Fruit fly (Drosophila melanogaster) whole organism, prepupa: ENCODE measurements around the gene RpS4.

Experiments used
- Blimp-1 ChIP-seq: fragments of 200-800 bp; sonication (Bioruptor generic); optimal IDR thresholded peaks from 3 replicates; lab custom pipeline; 2017; ENCODE audit warnings: missing biosample characterization, missing genetic modification characterization, mild to moderate bottlenecking, moderate library complexity, missing genetic modification reagents
- CG10669 ChIP-seq: fragments of 200-800 bp; sonication (Bioruptor generic); optimal IDR thresholded peaks from 3 replicates; lab custom pipeline; 2018; ENCODE audit warnings: missing biosample characterization, mild to moderate bottlenecking, missing genetic modification characterization, moderate library complexity
- CG11902 ChIP-seq: fragments of 200-800 bp; sonication (Bioruptor generic); optimal IDR thresholded peaks from 3 replicates; lab custom pipeline; 2016; ENCODE audit warnings: missing biosample characterization, missing genetic modification characterization
- CG15336 ChIP-seq: fragments of 200-800 bp; sonication (Bioruptor generic); IDR thresholded peaks from 2 replicates; pipeline ENCODE4 v1.3.6; 2022; ENCODE audit warnings: missing biosample characterization, missing genetic modification characterization
- CG1621 ChIP-seq: fragments of 200-800 bp; sonication (Bioruptor generic); optimal IDR thresholded peaks from 3 replicates; lab custom pipeline; 2018; ENCODE audit warnings: missing biosample characterization, mild to moderate bottlenecking, missing genetic modification characterization
- CG3032 ChIP-seq: fragments of 200-800 bp; optimal IDR thresholded peaks from 2 replicates; lab custom pipeline; 2019; ENCODE audit warnings: missing biosample characterization, mild to moderate bottlenecking, missing genetic modification characterization, moderate library complexity
- CG32006 ChIP-seq: fragments of 200-800 bp; sonication (Bioruptor generic); optimal IDR thresholded peaks from 3 replicates; lab custom pipeline; 2017; ENCODE audit warnings: missing biosample characterization, mild to moderate bottlenecking, missing genetic modification characterization
- CG6163 ChIP-seq: fragments of 200-800 bp; sonication (Bioruptor generic); IDR thresholded peaks from 3 replicates; pipeline ENCODE4 v1.3.6; 2022; ENCODE audit warnings: missing biosample characterization, missing genetic modification characterization
- CG6808 ChIP-seq: fragments of 200-800 bp; sonication (Bioruptor generic); optimal IDR thresholded peaks from 3 replicates; lab custom pipeline; 2017; ENCODE audit warnings: missing biosample characterization, missing genetic modification characterization, mild to moderate bottlenecking, moderate library complexity, missing genetic modification reagents
- CG8119 ChIP-seq: fragments of 200-800 bp; sonication (Bioruptor generic); IDR thresholded peaks from 3 replicates; pipeline ENCODE4 v1.3.6; 2022; ENCODE audit warnings: missing biosample characterization, missing genetic modification characterization
- CG8319 ChIP-seq: fragments of 200-800 bp; sonication (Bioruptor generic); optimal IDR thresholded peaks from 3 replicates; lab custom pipeline; 2016; ENCODE audit warnings: missing biosample characterization, missing genetic modification characterization
- CG8632 ChIP-seq: fragments of 200-800 bp; sonication (Bioruptor generic); optimal IDR thresholded peaks from 3 replicates; lab custom pipeline; 2016; ENCODE audit warnings: missing biosample characterization, missing genetic modification characterization
- Eip75B ChIP-seq: fragments of 200-800 bp; sonication (Bioruptor generic); optimal IDR thresholded peaks from 3 replicates; lab custom pipeline; 2016; ENCODE audit warnings: missing biosample characterization, missing genetic modification characterization
- Eip93F ChIP-seq: fragments of 200-800 bp; sonication (Bioruptor generic); optimal IDR thresholded peaks from 2 replicates; lab custom pipeline; 2016; ENCODE audit warnings: missing biosample characterization, mild to moderate bottlenecking, missing genetic modification characterization
- Hr39 ChIP-seq: fragments of 200-800 bp; sonication (Bioruptor generic); optimal IDR thresholded peaks from 2 replicates; lab custom pipeline; 2016; ENCODE audit warnings: missing biosample characterization, missing genetic modification characterization
- Lpt ChIP-seq: fragments of 200-800 bp; sonication (Bioruptor generic); optimal IDR thresholded peaks from 3 replicates; lab custom pipeline; 2016; ENCODE audit warnings: missing biosample characterization, missing genetic modification characterization
- OdsH ChIP-seq: fragments of 200-800 bp; sonication (Bioruptor generic); optimal IDR thresholded peaks from 3 replicates; lab custom pipeline; 2016; ENCODE audit warnings: missing biosample characterization, missing genetic modification characterization
- Smox ChIP-seq: fragments of 200-800 bp; sonication (Bioruptor generic); optimal IDR thresholded peaks from 3 replicates; lab custom pipeline; 2016; ENCODE audit warnings: missing biosample characterization, missing genetic modification characterization
- Sox102F ChIP-seq: fragments of 200-800 bp; sonication (Bioruptor generic); optimal IDR thresholded peaks from 2 replicates; lab custom pipeline; 2016; ENCODE audit warnings: missing biosample characterization, mild to moderate bottlenecking, missing genetic modification characterization
- Sox14 ChIP-seq: fragments of 200-800 bp; sonication (Bioruptor generic); optimal IDR thresholded peaks from 3 replicates; lab custom pipeline; 2016; ENCODE audit warnings: missing biosample characterization, missing genetic modification characterization
- acj6 ChIP-seq: fragments of 200-800 bp; sonication (Bioruptor generic); optimal IDR thresholded peaks from 3 replicates; lab custom pipeline; 2016; ENCODE audit warnings: missing biosample characterization, missing genetic modification characterization
- dsx ChIP-seq: fragments of 200-800 bp; optimal IDR thresholded peaks from 3 replicates; lab custom pipeline; 2019; ENCODE audit warnings: missing biosample characterization, mild to moderate bottlenecking, missing genetic modification characterization, moderate library complexity; ENCODE audit not compliant: poor library complexity, severe bottlenecking
- eg ChIP-seq: fragments of 200-800 bp; sonication (Bioruptor generic); IDR thresholded peaks from 3 replicates; pipeline ENCODE4 v1.3.6; 2022; ENCODE audit warnings: missing biosample characterization, missing genetic modification characterization
- esn ChIP-seq: fragments of 200-800 bp; sonication (Bioruptor generic); optimal IDR thresholded peaks from 2 replicates; lab custom pipeline; 2016; ENCODE audit warnings: missing biosample characterization, mild to moderate bottlenecking, missing genetic modification characterization, moderate library complexity
- fd85E ChIP-seq: fragments of 200-800 bp; sonication (Bioruptor generic); optimal IDR thresholded peaks from 3 replicates; lab custom pipeline; 2016; ENCODE audit warnings: missing biosample characterization, missing genetic modification characterization
- lz ChIP-seq: fragments of 200-800 bp; sonication (Bioruptor generic); optimal IDR thresholded peaks from 3 replicates; lab custom pipeline; 2016; ENCODE audit warnings: missing biosample characterization, missing genetic modification characterization
- net ChIP-seq: fragments of 200-800 bp; sonication (Bioruptor generic); optimal IDR thresholded peaks from 3 replicates; lab custom pipeline; 2016; ENCODE audit warnings: missing biosample characterization, missing genetic modification characterization
- pdm3 ChIP-seq: fragments of 200-800 bp; sonication (Bioruptor generic); optimal IDR thresholded peaks from 3 replicates; lab custom pipeline; 2016; ENCODE audit warnings: missing biosample characterization, missing genetic modification characterization
- spab ChIP-seq: fragments of 200-800 bp; sonication (Bioruptor generic); optimal IDR thresholded peaks from 2 replicates; lab custom pipeline; 2017; ENCODE audit warnings: missing biosample characterization, mild to moderate bottlenecking, missing genetic modification characterization, missing genetic modification reagents
- svp ChIP-seq: fragments of 200-800 bp; sonication (Bioruptor generic); peaks from one replicate; lab custom pipeline; 2016; ENCODE audit warnings: missing biosample characterization, missing genetic modification characterization
- vri ChIP-seq: fragments of 200-800 bp; sonication (Bioruptor generic); optimal IDR thresholded peaks from 3 replicates; lab custom pipeline; 2016; ENCODE audit warnings: missing biosample characterization, mild to moderate bottlenecking, missing genetic modification characterization

RpS4 gene

DNA sequence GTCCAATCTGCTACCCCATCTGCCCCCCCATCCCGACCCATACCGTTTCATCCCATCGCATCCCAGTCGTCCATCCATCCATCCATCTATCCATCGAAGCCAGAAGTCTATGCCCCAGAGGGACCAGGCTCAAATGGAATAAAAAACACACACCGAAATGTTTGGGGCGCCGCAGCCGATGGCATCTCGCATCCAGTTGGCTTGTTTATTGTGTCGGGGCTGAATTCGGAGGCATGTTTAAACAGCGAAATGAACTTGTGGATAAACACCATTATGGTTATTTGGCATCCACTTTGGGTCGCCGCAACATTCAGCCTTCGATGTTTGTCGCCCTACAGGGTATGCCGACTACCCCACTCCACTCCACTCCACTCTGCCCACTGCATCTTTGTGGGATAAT lies 38.9 kb downstream of the RpS4 start:
- TF ChIP-seq Blimp-1 (no peak), svp (peak; percentile 10)

DNA sequence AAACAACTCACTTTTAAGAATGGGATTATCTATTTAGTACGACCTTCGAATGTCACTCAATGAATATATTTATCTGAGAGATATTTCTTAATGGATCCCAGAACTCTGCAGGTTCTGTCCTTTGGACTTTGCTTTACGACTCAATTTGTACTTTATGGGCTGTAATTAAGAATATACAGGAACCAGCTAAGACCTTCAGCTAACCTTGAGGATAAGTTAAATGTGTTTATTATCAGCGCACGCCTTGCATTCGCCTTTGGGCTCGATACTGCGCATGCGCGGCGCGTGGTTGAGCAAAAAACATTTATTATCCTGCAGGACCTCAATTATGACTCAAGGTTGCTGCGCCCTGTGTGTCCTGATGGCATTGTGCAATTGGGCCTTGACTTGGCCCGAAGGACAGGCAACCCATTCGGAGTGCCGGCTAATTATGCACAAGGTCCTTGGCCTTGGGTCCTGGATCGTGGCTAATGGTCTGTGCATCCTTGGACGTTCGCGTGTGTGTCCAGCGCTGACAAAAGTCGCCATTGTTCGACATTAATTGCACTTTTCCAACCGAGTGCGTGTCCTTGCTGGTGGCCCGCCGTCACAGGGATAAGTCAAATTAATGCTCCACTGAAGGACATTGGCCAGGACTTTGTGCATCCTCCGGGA lies 39.9 kb downstream of the RpS4 start:
- no peak for TF ChIP-seq Sox102F

dm6 chr3L:13083432-13083831 lies 41.9 kb downstream of the RpS4 start:
- TF ChIP-seq esn (GFP tag; lab: Kevin White, UChicago) = no peak
- no peak for TF ChIP-seq net (GFP tag; lab: Kevin White, UChicago)
- TF ChIP-seq eg (GFP tag; lab: Robert Waterston, UW) = no peak
- no peak for TF ChIP-seq CG32006 (GFP tag; lab: Kevin White, UChicago)
- no peak for TF ChIP-seq CG6808 (GFP tag; lab: Kevin White, UChicago)
- no peak for TF ChIP-seq Sox14 (GFP tag; lab: Kevin White, UChicago)
- TF ChIP-seq Lpt (GFP tag; lab: Kevin White, UChicago) = no peak
- no peak for TF ChIP-seq Hr39 (GFP tag; lab: Kevin White, UChicago)
- TF ChIP-seq pdm3 (GFP tag; lab: Kevin White, UChicago) = no peak
- no peak for TF ChIP-seq CG8119 (GFP tag; lab: Robert Waterston, UW)
- no peak for TF ChIP-seq CG11902 (GFP tag; lab: Kevin White, UChicago)
- no peak for TF ChIP-seq CG6163 (GFP tag; lab: Robert Waterston, UW)
- no peak for TF ChIP-seq CG1621 (tag; lab: Kevin White, UChicago)
- TF ChIP-seq fd85E (GFP tag; lab: Kevin White, UChicago) = no peak

DNA sequence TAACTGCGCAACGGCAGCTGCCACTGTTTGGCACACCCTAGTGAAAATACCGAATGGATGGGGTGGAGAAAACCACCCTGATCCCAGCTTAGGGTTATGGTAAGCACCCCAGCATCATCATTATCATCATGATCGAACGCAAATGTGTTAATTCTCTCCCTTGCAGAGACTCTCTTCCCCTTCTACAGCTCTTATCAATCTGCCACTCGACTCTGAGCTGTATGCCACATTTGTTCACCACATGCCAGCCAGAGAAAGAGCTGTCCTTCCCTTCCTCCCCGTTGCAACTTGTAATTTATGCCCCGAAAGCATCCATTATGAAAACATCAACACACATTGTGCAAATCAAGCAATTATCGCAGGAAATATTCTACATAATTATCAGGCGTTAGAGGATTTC lies 42.9 kb downstream of the RpS4 start:
- TF ChIP-seq Smox (GFP tag; lab: Kevin White, UChicago) (no peak), Sox14 (GFP tag; lab: Kevin White, UChicago) (no peak), Eip75B (GFP tag; lab: Kevin White, UChicago) (no peak)

DNA sequence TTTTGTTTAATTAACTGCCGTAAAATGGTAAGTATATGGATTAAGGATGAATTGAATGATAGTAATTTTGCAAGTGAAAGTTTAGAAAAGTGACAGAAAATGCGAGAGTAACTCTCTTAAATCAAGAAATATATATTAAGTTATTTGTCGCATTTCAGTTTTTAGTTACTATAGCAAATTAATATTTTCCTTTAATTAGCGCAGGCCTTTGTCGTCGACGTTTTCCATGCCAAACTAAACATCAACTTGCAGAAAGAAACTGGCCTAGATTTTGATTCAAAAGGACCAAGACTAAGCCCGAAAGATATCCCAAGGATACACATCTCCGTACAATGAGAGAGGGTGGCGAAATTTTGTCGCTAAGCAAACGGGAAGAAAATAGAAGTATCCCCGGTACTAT lies 45.6 kb downstream of the RpS4 start, which contains the start of gene CG17300:
Gene CG17300 (minus strand): TSS at position 101 of the 400 bp plus-strand sequence.
- no peak for TF ChIP-seq fd85E (GFP tag; lab: Kevin White, UChicago)
- TF ChIP-seq acj6 (GFP tag; lab: Kevin White, UChicago) = no peak
- no peak for TF ChIP-seq dsx (GFP tag; lab: Kevin White, UChicago)
- TF ChIP-seq CG8319 (GFP tag; lab: Kevin White, UChicago) = no peak
- TF ChIP-seq spab (GFP tag; lab: Kevin White, UChicago) = no peak
- TF ChIP-seq OdsH = no peak
- no peak for TF ChIP-seq eg (GFP tag; lab: Robert Waterston, UW)
- no peak for TF ChIP-seq CG15336

DNA sequence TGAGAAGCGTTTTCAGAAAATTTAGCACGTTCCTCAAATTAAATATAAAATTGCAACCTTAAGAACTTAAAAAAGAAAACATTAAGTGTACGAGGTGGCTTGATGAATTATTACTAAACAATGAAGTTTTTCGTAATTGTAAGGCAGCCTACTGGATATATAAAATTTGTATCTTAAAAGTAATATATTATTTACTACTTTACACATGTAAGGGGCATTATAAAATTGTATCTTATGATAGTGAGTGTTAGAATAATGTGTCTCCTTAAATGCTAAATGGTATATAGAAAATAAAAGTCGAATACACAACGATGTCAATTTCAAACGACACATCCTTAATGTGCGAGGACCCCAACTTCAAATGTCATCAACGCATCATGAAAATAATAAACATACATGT lies 48.3 kb downstream of the RpS4 start, which contains the start of gene CG11251:
Gene CG11251 (minus strand): TSS at position 101 of the 400 bp plus-strand sequence.
- TF ChIP-seq CG8632 (no peak), Eip75B (GFP tag; lab: Kevin White, UChicago) (no peak), lz (GFP tag; lab: Kevin White, UChicago) (no peak), CG10669 (GFP tag; lab: Kevin White, UChicago) (no peak), Eip93F (GFP tag; lab: Kevin White, UChicago) (no peak), CG3032 (tag; lab: Kevin White, UChicago) (no peak), vri (GFP tag; lab: Kevin White, UChicago) (no peak)
